Fruit fly (Drosophila melanogaster) whole organism, adult: ENCODE results near the gene CG13066.

ENCODE experiments used
- CG11617 ChIP-seq: fragments of 200-800 bp; sonication (Bioruptor generic); optimal IDR thresholded peaks from 2 replicates; lab custom pipeline; 2017; ENCODE audit warnings: mild to moderate bottlenecking, missing biosample characterization, missing genetic modification reagents, missing genetic modification characterization
- CG12768 ChIP-seq: fragments of 200-800 bp; sonication (Bioruptor generic); optimal IDR thresholded peaks from 2 replicates; lab custom pipeline; 2017; ENCODE audit warnings: missing biosample characterization, missing genetic modification characterization, mild to moderate bottlenecking, moderate library complexity, missing genetic modification reagents
- CG14711 ChIP-seq: fragments of 200-800 bp; sonication (Bioruptor generic); optimal IDR thresholded peaks from 2 replicates; lab custom pipeline; 2018; ENCODE audit warnings: missing biosample characterization, mild to moderate bottlenecking, missing genetic modification characterization, moderate library complexity
- CG1620 ChIP-seq: fragments of 200-800 bp; sonication (Bioruptor generic); optimal IDR thresholded peaks from 2 replicates; lab custom pipeline; 2016; ENCODE audit warnings: missing biosample characterization, missing genetic modification characterization
- CG33017 ChIP-seq: fragments of 200-800 bp; sonication (Bioruptor generic); optimal IDR thresholded peaks from 2 replicates; lab custom pipeline; 2018; ENCODE audit warnings: missing biosample characterization, mild to moderate bottlenecking, missing genetic modification characterization, moderate library complexity
- CG5204 ChIP-seq: fragments of 200-800 bp; sonication (Bioruptor generic); optimal IDR thresholded peaks from 2 replicates; lab custom pipeline; 2016; ENCODE audit warnings: missing biosample characterization, missing genetic modification characterization
- CG7045 ChIP-seq: fragments of 200-800 bp; sonication (Bioruptor generic); optimal IDR thresholded peaks from 2 replicates; lab custom pipeline; 2017; ENCODE audit warnings: missing biosample characterization, mild to moderate bottlenecking, missing genetic modification characterization
- CG7101 ChIP-seq: fragments of 200-800 bp; sonication (Bioruptor generic); optimal IDR thresholded peaks from 2 replicates; lab custom pipeline; 2018; ENCODE audit warnings: missing biosample characterization, mild to moderate bottlenecking, missing genetic modification characterization, moderate library complexity
- Clk ChIP-seq: fragments of 200-800 bp; sonication (Bioruptor generic); optimal IDR thresholded peaks from 2 replicates; lab custom pipeline; 2017; ENCODE audit warnings: missing biosample characterization, missing genetic modification characterization
- Crg-1 ChIP-seq: fragments of 200-800 bp; sonication (Bioruptor generic); optimal IDR thresholded peaks from 2 replicates; lab custom pipeline; 2016; ENCODE audit warnings: missing biosample characterization, missing genetic modification characterization
- Hr96 ChIP-seq: fragments of 200-800 bp; sonication (Bioruptor generic); optimal IDR thresholded peaks from 2 replicates; lab custom pipeline; 2016; ENCODE audit warnings: missing biosample characterization, missing genetic modification characterization
- Mnt ChIP-seq: fragments of 200-800 bp; sonication (Bioruptor generic); optimal IDR thresholded peaks from 2 replicates; lab custom pipeline; 2016; ENCODE audit warnings: missing biosample characterization, mild to moderate bottlenecking, missing genetic modification characterization
- bab1 ChIP-seq: fragments of 200-800 bp; sonication (Bioruptor generic); optimal IDR thresholded peaks from 3 replicates; lab custom pipeline; 2019; ENCODE audit warnings: missing biosample characterization, mild to moderate bottlenecking, missing genetic modification characterization, moderate library complexity
- cic ChIP-seq: fragments of 200-800 bp; sonication (Bioruptor generic); optimal IDR thresholded peaks from 2 replicates; lab custom pipeline; 2017; ENCODE audit warnings: missing biosample characterization, mild to moderate bottlenecking, missing genetic modification characterization, moderate library complexity
- cnc ChIP-seq, 2 experiments: fragments of >200 bp; optimal IDR thresholded peaks; 2 replicates each; lab custom pipeline; 2017
- kay ChIP-seq: fragments of 200-800 bp; sonication (Bioruptor generic); peaks from one replicate; lab custom pipeline; 2016; ENCODE audit warnings: missing biosample characterization, missing genetic modification characterization, borderline replicate concordance
- ovo ChIP-seq: fragments of 200-800 bp; sonication (Bioruptor generic); optimal IDR thresholded peaks from 2 replicates; lab custom pipeline; 2016; ENCODE audit warnings: missing biosample characterization, missing genetic modification characterization
- pad ChIP-seq: fragments of 200-800 bp; sonication (Bioruptor generic); optimal IDR thresholded peaks from 3 replicates; lab custom pipeline; 2017; ENCODE audit warnings: missing biosample characterization, missing genetic modification characterization, mild to moderate bottlenecking, moderate library complexity, missing genetic modification reagents
- tj ChIP-seq: fragments of 200-800 bp; sonication (Bioruptor generic); optimal IDR thresholded peaks from 3 replicates; lab custom pipeline; 2017; ENCODE audit warnings: missing biosample characterization, mild to moderate bottlenecking, missing genetic modification characterization, moderate library complexity
- toe ChIP-seq: fragments of 200-800 bp; sonication (Bioruptor generic); optimal IDR thresholded peaks from 2 replicates; lab custom pipeline; 2016; ENCODE audit warnings: missing biosample characterization, missing genetic modification characterization

Gene CG13066

DNA sequence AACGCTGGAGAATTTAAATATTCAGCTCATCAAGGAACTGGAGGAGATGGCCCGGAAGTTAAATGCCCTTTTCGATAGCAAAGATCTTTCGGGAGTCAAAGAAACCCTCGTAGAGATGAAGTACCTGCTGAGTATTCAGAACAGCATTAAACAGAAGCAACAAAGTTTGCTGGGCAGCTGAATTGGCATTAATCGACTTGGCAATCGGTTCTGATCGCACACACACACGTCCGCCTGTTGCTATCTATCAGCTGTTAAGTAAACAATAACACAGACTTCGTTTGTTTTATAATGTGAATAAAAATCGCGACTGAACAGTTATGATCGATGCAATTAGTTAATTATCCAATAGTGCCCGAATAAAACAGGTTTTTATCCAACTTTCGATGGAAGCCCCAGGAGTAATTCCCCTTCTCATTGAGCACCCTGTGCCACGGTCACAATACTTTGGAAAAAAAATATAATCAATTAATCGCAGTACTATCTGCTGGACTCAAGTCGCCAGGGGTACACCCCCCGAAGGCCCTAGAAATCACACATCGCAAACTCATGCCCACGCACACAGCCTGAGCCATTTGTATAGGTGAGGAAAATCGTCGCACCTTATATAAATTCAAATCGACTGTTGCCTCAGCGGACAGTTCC, 38.7 kb upstream of the CG13066 start:
- TF ChIP-seq CG7045 (GFP tag; lab: Kevin White, UChicago) (peak; percentile 16), kay (GFP tag; lab: Kevin White, UChicago) (peak; percentile 89), CG5204 (GFP tag; lab: Kevin White, UChicago) (no peak), CG7101 (tag; lab: Kevin White, UChicago) (peak; percentile 48), pad (no peak), Clk (GFP tag; lab: Kevin White, UChicago) (no peak), Hr96 (GFP tag; lab: Kevin White, UChicago) (no peak), cic (GFP tag; lab: Kevin White, UChicago) (peak; percentile 65), tj (GFP tag; lab: Kevin White, UChicago) (peak; percentile 79), CG11617 (GFP tag; lab: Kevin White, UChicago) (peak; percentile 61), Mnt (peak; percentile 43), CG14711 (peak; percentile 23), bab1 (GFP tag; lab: Kevin White, UChicago) (no peak), cnc (optimal IDR thresholded peaks at IDR 0.05; lab: Kevin White, UChicago) (peak in 1 of 2 experiments; percentile 53), toe (GFP tag; lab: Kevin White, UChicago) (peak; percentile 21), CG12768 (GFP tag; lab: Kevin White, UChicago) (peak; percentile 70), ovo (GFP tag; lab: Kevin White, UChicago) (peak; percentile 34), CG33017 (tag; lab: Kevin White, UChicago) (peak; percentile 28), CG1620 (GFP tag; lab: Kevin White, UChicago) (no peak), Crg-1 (GFP tag; lab: Kevin White, UChicago) (no peak)

DNA sequence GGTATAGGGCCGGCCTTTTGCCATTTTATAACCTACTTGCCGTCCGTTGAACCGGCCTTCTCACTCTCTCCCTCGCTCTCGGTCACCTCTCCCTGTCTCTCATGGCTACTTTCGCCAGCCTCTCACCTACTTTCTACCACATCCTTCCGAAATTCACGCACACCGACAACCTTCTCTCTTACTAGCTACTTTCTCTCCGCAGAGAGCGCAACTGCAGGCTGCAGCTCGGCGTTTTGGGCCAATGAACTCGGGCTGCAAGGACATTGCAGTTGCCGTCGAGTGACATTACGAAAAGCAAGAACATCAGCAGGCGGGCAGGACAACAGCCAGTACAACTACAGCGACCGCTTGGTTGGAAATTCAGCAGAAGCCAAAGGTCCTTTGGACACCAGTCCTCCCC, 31.4 kb upstream of the CG13066 start:
- no peak for TF ChIP-seq Crg-1 (GFP tag; lab: Kevin White, UChicago)
- TF ChIP-seq tj (GFP tag; lab: Kevin White, UChicago), result no peak
- no peak for TF ChIP-seq CG5204 (GFP tag; lab: Kevin White, UChicago)
- TF ChIP-seq kay (GFP tag; lab: Kevin White, UChicago), result no peak
- TF ChIP-seq CG14711, result no peak
- no peak for TF ChIP-seq cnc (optimal IDR thresholded peaks at IDR 0.05; lab: Kevin White, UChicago)
- TF ChIP-seq CG11617 (GFP tag; lab: Kevin White, UChicago), result no peak
- no peak for TF ChIP-seq pad
- TF ChIP-seq CG33017 (tag; lab: Kevin White, UChicago), result no peak
- no peak for TF ChIP-seq Hr96 (GFP tag; lab: Kevin White, UChicago)
- TF ChIP-seq CG7045 (GFP tag; lab: Kevin White, UChicago), result no peak
- no peak for TF ChIP-seq CG1620 (GFP tag; lab: Kevin White, UChicago)
- TF ChIP-seq toe (GFP tag; lab: Kevin White, UChicago), result no peak
- TF ChIP-seq Clk (GFP tag; lab: Kevin White, UChicago), result no peak
- no peak for TF ChIP-seq cic (GFP tag; lab: Kevin White, UChicago)
- TF ChIP-seq Mnt, result no peak
- no peak for TF ChIP-seq ovo (GFP tag; lab: Kevin White, UChicago)

DNA sequence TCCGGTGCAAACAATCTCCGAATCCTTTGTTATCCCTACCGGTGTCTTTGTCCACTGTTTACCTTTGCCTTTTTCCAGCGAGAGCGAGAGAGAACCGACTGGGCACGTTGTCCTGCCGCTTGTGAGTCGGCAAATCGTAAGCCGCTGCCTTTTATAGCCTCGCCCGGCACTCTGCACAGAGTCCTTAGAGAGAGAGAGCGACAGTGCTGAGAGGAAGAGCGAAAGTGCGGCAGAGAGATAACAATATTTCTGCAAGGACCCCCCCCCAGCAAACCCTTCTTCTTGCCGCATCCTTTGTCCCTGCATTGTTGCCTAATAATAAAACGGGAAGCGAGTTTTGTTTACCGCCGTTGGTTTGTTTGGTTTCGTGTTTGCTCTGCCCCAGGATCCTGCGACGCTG, 20.5 kb upstream of the CG13066 start, which contains the start of gene CG13055:
Gene CG13055, minus strand, starts transcription at position 101 of the 400 bp plus-strand sequence.
- TF ChIP-seq kay (GFP tag; lab: Kevin White, UChicago) (no peak), CG33017 (tag; lab: Kevin White, UChicago) (no peak), CG5204 (GFP tag; lab: Kevin White, UChicago) (no peak), CG7101 (tag; lab: Kevin White, UChicago) (no peak), CG1620 (GFP tag; lab: Kevin White, UChicago) (no peak), Crg-1 (GFP tag; lab: Kevin White, UChicago) (no peak), cic (GFP tag; lab: Kevin White, UChicago) (no peak), pad (no peak), Hr96 (GFP tag; lab: Kevin White, UChicago) (no peak), tj (GFP tag; lab: Kevin White, UChicago) (no peak), CG11617 (GFP tag; lab: Kevin White, UChicago) (no peak), Clk (GFP tag; lab: Kevin White, UChicago) (no peak), CG7045 (GFP tag; lab: Kevin White, UChicago) (no peak), CG14711 (no peak), ovo (GFP tag; lab: Kevin White, UChicago) (no peak), bab1 (GFP tag; lab: Kevin White, UChicago) (no peak), Mnt (no peak), cnc (optimal IDR thresholded peaks at IDR 0.05; lab: Kevin White, UChicago) (no peak), toe (GFP tag; lab: Kevin White, UChicago) (no peak), CG12768 (GFP tag; lab: Kevin White, UChicago) (no peak)

DNA sequence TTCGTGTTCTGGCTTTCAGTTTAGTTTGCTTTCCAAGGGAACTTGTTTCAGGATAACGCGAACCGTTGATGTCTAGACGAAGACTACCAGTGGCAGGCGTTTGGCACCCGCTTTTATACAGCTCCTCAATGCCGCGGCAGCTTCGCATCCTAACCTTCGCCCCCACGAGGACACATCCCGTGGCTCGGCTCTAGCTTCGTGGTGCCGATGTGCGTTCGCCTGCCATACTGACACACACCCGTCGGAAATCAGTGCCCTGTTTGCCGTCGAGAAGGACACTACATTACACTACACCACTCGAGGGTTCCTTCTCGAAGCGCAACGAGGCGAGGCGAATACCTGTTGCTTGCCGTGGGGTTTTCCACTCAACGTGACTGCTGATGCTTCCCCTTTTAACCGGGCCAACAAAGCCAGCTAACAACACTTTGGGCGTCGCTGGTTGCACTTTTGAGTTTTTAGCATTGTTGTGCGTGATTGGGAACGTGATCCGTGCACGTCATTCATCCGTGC, 15.5 kb upstream of the CG13066 start, which contains the start of gene CG13054:
Gene CG13054, minus strand, starts transcription at position 74 of the 510 bp plus-strand sequence.
- TF ChIP-seq cnc (optimal IDR thresholded peaks at IDR 0.05; lab: Kevin White, UChicago) (no peak), pad (no peak), toe (GFP tag; lab: Kevin White, UChicago) (no peak)

DNA sequence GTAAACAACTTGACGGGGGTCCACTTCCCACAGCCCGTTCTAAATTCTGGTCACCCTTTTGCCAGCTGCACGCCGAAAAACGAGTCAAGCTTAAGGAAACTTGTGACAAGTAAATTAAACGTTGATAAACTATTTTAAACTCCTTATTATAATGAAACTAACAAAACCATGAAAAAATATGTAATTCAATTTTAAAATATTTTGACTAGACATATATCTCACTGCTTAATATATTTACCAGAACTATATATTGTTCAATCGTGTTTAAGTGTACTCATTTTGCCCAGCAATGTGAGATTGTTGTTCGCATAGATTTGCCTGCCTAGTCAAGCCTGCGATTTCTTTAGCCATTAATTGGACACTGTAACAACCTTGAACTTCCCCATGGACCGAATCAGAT, 13.2 kb upstream of the CG13066 start, which contains the start of gene CG13053:
Gene CG13053, minus strand, starts transcription at position 171 of the 400 bp plus-strand sequence.
- no peak for TF ChIP-seq CG5204 (GFP tag; lab: Kevin White, UChicago)
- no peak for TF ChIP-seq CG14711
- TF ChIP-seq cic (GFP tag; lab: Kevin White, UChicago), result no peak
- no peak for TF ChIP-seq cnc (optimal IDR thresholded peaks at IDR 0.05; lab: Kevin White, UChicago)
- TF ChIP-seq CG33017 (tag; lab: Kevin White, UChicago), result no peak
- TF ChIP-seq Mnt, result no peak
- no peak for TF ChIP-seq CG12768 (GFP tag; lab: Kevin White, UChicago)
- no peak for TF ChIP-seq tj (GFP tag; lab: Kevin White, UChicago)
- no peak for TF ChIP-seq toe (GFP tag; lab: Kevin White, UChicago)
- TF ChIP-seq CG7101 (tag; lab: Kevin White, UChicago), result no peak
- TF ChIP-seq CG7045 (GFP tag; lab: Kevin White, UChicago), result no peak
- no peak for TF ChIP-seq bab1 (GFP tag; lab: Kevin White, UChicago)
- TF ChIP-seq Crg-1 (GFP tag; lab: Kevin White, UChicago), result no peak
- TF ChIP-seq pad, result no peak
